Fruit fly (Drosophila melanogaster): ENCODE results near the gene fu.

dm6 chrX:18643057-18643656 lies 14.4 kb upstream of the fu start:
- no peak for TF ChIP-seq cic (GFP tag; optimal IDR thresholded peaks at IDR 0.05)
- no peak for TF ChIP-seq CG1620 (GFP tag; optimal IDR thresholded peaks at IDR 0.05)
- no peak for TF ChIP-seq CG7101 (tag; optimal IDR thresholded peaks at IDR 0.05)
- no peak for TF ChIP-seq pad (GFP tag; optimal IDR thresholded peaks at IDR 0.05)
- TF ChIP-seq cnc (optimal IDR thresholded peaks at IDR 0.05) = no peak
- no peak for TF ChIP-seq CG12768 (GFP tag; optimal IDR thresholded peaks at IDR 0.05)

Measured in whole organism, adult.